Fruit fly (Drosophila melanogaster) whole organism, embryonic: ENCODE measurements around the gene CG33120.

Experiments used
- Asciz ChIP-seq: fragments of 200-800 bp; sonication (Bioruptor generic); optimal IDR thresholded peaks from 2 replicates; lab custom pipeline; 2017; ENCODE audit warnings: missing biosample characterization, mild to moderate bottlenecking, missing genetic modification characterization, missing genetic modification reagents
- B-H1 ChIP-seq: fragments of 200-800 bp; sonication (Bioruptor generic); IDR thresholded peaks from 3 replicates; pipeline ENCODE4 v1.3.6; 2022; ENCODE audit warnings: missing biosample characterization, missing genetic modification characterization
- C15 ChIP-seq: fragments of 200-800 bp; sonication (Bioruptor generic); IDR thresholded peaks from 3 replicates; pipeline ENCODE4 v1.3.6; 2022; ENCODE audit warnings: missing biosample characterization, missing genetic modification characterization
- CG10366 ChIP-seq: fragments of 200-800 bp; sonication (Bioruptor generic); IDR thresholded peaks from 2 replicates; pipeline ENCODE4 v1.3.6; 2022; ENCODE audit warnings: missing biosample characterization, missing genetic modification characterization
- CG12104 ChIP-seq: fragments of 200-800 bp; sonication (Bioruptor generic); optimal IDR thresholded peaks from 3 replicates; lab custom pipeline; 2016; ENCODE audit warnings: missing biosample characterization, missing genetic modification characterization
- CG31388 ChIP-seq: fragments of 200-800 bp; sonication (Bioruptor generic); optimal IDR thresholded peaks from 2 replicates; lab custom pipeline; 2016; ENCODE audit warnings: missing biosample characterization, missing genetic modification characterization
- CG3163 ChIP-seq: fragments of 200-800 bp; sonication (Bioruptor generic); optimal IDR thresholded peaks from 3 replicates; lab custom pipeline; 2016; ENCODE audit warnings: missing biosample characterization, missing genetic modification characterization
- CG32772 ChIP-seq: fragments of 200-800 bp; sonication (Bioruptor generic); IDR thresholded peaks from 2 replicates; pipeline ENCODE4 v1.3.6; 2022; ENCODE audit warnings: missing biosample characterization, missing genetic modification characterization
- CG34376 ChIP-seq: fragments of 200-800 bp; sonication (Bioruptor generic); optimal IDR thresholded peaks from 2 replicates; lab custom pipeline; 2018; ENCODE audit warnings: missing biosample characterization, mild to moderate bottlenecking, missing genetic modification characterization
- CG4730 ChIP-seq: fragments of 200-800 bp; sonication (Bioruptor generic); IDR thresholded peaks from 2 replicates; pipeline ENCODE4 v1.3.6; 2022; ENCODE audit warnings: missing biosample characterization, missing genetic modification characterization
- CG7987 ChIP-seq: fragments of 200-800 bp; sonication (Bioruptor generic); optimal IDR thresholded peaks from 2 replicates; lab custom pipeline; 2018; ENCODE audit warnings: missing biosample characterization, mild to moderate bottlenecking, missing genetic modification characterization, moderate library complexity
- CG9876 ChIP-seq: fragments of 200-800 bp; sonication (Bioruptor generic); optimal IDR thresholded peaks from 2 replicates; lab custom pipeline; 2016; ENCODE audit warnings: missing biosample characterization, missing genetic modification characterization
- D ChIP-seq, 2 experiments: fragments of 200-800 bp in 1 of 2; fragments of >200 bp in 1 of 2; sonication (Bioruptor generic) in 1 of 2; optimal IDR thresholded peaks; 2 replicates in 1 of 2; 3 replicates in 1 of 2; lab custom pipeline; 2017; ENCODE audit warnings: mild to moderate bottlenecking in 1 of 2, missing biosample characterization in 1 of 2, missing genetic modification characterization in 1 of 2, missing genetic modification reagents in 1 of 2
- Doc2 ChIP-seq: fragments of 200-800 bp; sonication (Bioruptor generic); IDR thresholded peaks from 2 replicates; pipeline ENCODE4 v1.3.6; 2022; ENCODE audit warnings: missing biosample characterization, missing genetic modification characterization
- E2f1 ChIP-seq: fragments of 200-800 bp; sonication (Bioruptor generic); IDR thresholded peaks from 2 replicates; pipeline ENCODE4 v1.3.6; 2022; ENCODE audit warnings: missing biosample characterization, missing genetic modification characterization
- ERR ChIP-seq: fragments of 200-800 bp; sonication (Bioruptor generic); optimal IDR thresholded peaks from 2 replicates; lab custom pipeline; 2016; ENCODE audit warnings: missing biosample characterization, missing genetic modification characterization
- Eip74EF ChIP-seq, 2 experiments: fragments of 200-800 bp in 1 of 2; fragments of >200 bp in 1 of 2; sonication (Bioruptor generic) in 1 of 2; optimal IDR thresholded peaks; 2 replicates each; lab custom pipeline; 2017 to 2019; ENCODE audit warnings: missing biosample characterization in 2 of 2, missing genetic modification characterization in 2 of 2, mild to moderate bottlenecking in 1 of 2, moderate library complexity in 1 of 2
- Fer2 ChIP-seq: fragments of 200-800 bp; sonication (Bioruptor generic); optimal IDR thresholded peaks from 2 replicates; lab custom pipeline; 2018; ENCODE audit warnings: missing biosample characterization, mild to moderate bottlenecking, missing genetic modification characterization, moderate library complexity
- HLH4C ChIP-seq: fragments of 200-800 bp; sonication (Bioruptor generic); IDR thresholded peaks from 3 replicates; pipeline ENCODE4 v1.3.6; 2022; ENCODE audit warnings: missing biosample characterization, missing genetic modification characterization; ENCODE audit not compliant: partially characterized antibody
- Hey ChIP-seq: fragments of 200-800 bp; sonication (Bioruptor generic); optimal IDR thresholded peaks from 3 replicates; lab custom pipeline; 2018; ENCODE audit warnings: missing biosample characterization, mild to moderate bottlenecking, missing genetic modification characterization
- Myb ChIP-seq: fragments of 200-800 bp; sonication (Bioruptor generic); optimal IDR thresholded peaks from 2 replicates; lab custom pipeline; 2016; ENCODE audit warnings: missing biosample characterization, missing genetic modification characterization
- NFAT ChIP-seq: fragments of 200-800 bp; sonication (Bioruptor generic); IDR thresholded peaks from 2 replicates; pipeline ENCODE4 v1.3.6; 2022; ENCODE audit warnings: missing biosample characterization, missing genetic modification characterization
- Nf-YA ChIP-seq: fragments of 200-800 bp; sonication (Bioruptor generic); IDR thresholded peaks from 2 replicates; pipeline ENCODE4 v1.3.6; 2022; ENCODE audit warnings: missing biosample characterization, missing genetic modification characterization
- Oli ChIP-seq: fragments of 200-800 bp; sonication (Bioruptor generic); optimal IDR thresholded peaks from 2 replicates; lab custom pipeline; 2018; ENCODE audit warnings: missing biosample characterization, mild to moderate bottlenecking, missing genetic modification characterization, moderate library complexity
- Sin3A ChIP-seq: fragments of >200 bp; optimal IDR thresholded peaks from 2 replicates; lab custom pipeline; 2018
- Six4 ChIP-seq: fragments of 200-800 bp; sonication (Bioruptor generic); optimal IDR thresholded peaks from 2 replicates; lab custom pipeline; 2016; ENCODE audit warnings: missing biosample characterization, missing genetic modification characterization
- TFAM ChIP-seq: fragments of 200-800 bp; sonication (Bioruptor generic); optimal IDR thresholded peaks from 2 replicates; lab custom pipeline; 2017; ENCODE audit warnings: missing biosample characterization, missing genetic modification characterization, inconsistent platforms
- Tbp ChIP-seq: fragments of >200 bp; optimal IDR thresholded peaks from 2 replicates; lab custom pipeline; 2018; ENCODE audit warnings: missing biosample characterization, missing genetic modification characterization
- Trl ChIP-seq, 3 experiments: fragments of >200 bp in 2 of 3; fragments of 200-800 bp in 1 of 3; sonication (Bioruptor generic) in 1 of 3; optimal IDR thresholded peaks; 2 replicates in 1 of 3; 3 replicates in 2 of 3; lab custom pipeline; 2016 to 2017; ENCODE audit warnings: missing biosample characterization in 1 of 3, missing genetic modification characterization in 1 of 3
- Usf ChIP-seq: fragments of 200-800 bp; sonication (Bioruptor generic); optimal IDR thresholded peaks from 2 replicates; lab custom pipeline; 2017; ENCODE audit warnings: missing genotype, missing biosample characterization, missing genetic modification characterization
- bbx ChIP-seq: fragments of 200-800 bp; sonication (Bioruptor generic); IDR thresholded peaks from 2 replicates; pipeline ENCODE4 v1.3.6; 2022; ENCODE audit warnings: missing biosample characterization, missing genetic modification characterization; ENCODE audit not compliant: partially characterized antibody
- bcd ChIP-seq: fragments of 200-800 bp; sonication (Bioruptor generic); optimal IDR thresholded peaks from 2 replicates; lab custom pipeline; 2017; ENCODE audit warnings: missing biosample characterization, mild to moderate bottlenecking, missing genetic modification characterization
- cas ChIP-seq: fragments of 200-800 bp; sonication (Bioruptor generic); IDR thresholded peaks from 2 replicates; pipeline ENCODE4 v1.3.6; 2022; ENCODE audit warnings: missing biosample characterization, missing genetic modification characterization
- cato ChIP-seq: fragments of 200-800 bp; sonication (Bioruptor generic); optimal IDR thresholded peaks from 2 replicates; lab custom pipeline; 2016; ENCODE audit warnings: missing biosample characterization, missing genetic modification characterization, borderline replicate concordance
- corto ChIP-seq: fragments of 200-800 bp; sonication (Bioruptor generic); optimal IDR thresholded peaks from 2 replicates; lab custom pipeline; 2016; ENCODE audit warnings: missing biosample characterization, mild to moderate bottlenecking, missing genetic modification characterization, moderate library complexity
- da ChIP-seq: fragments of 200-800 bp; sonication (Bioruptor generic); optimal IDR thresholded peaks from 2 replicates; lab custom pipeline; 2016; ENCODE audit warnings: missing biosample characterization, missing genetic modification characterization
- dati ChIP-seq: fragments of 200-800 bp; sonication (Bioruptor generic); IDR thresholded peaks from 2 replicates; pipeline ENCODE4 v1.3.6; 2022; ENCODE audit warnings: missing biosample characterization, missing genetic modification characterization
- dmrt11E ChIP-seq: fragments of 200-800 bp; sonication (Bioruptor generic); optimal IDR thresholded peaks from 3 replicates; lab custom pipeline; 2018; ENCODE audit warnings: missing biosample characterization, mild to moderate bottlenecking, missing genetic modification characterization, moderate library complexity
- exex ChIP-seq: fragments of 200-800 bp; sonication (Bioruptor generic); optimal IDR thresholded peaks from 4 replicates; lab custom pipeline; 2018; ENCODE audit warnings: missing biosample characterization, mild to moderate bottlenecking, missing genetic modification characterization, moderate library complexity
- gce ChIP-seq: fragments of 200-800 bp; sonication (Bioruptor generic); IDR thresholded peaks from 3 replicates; pipeline ENCODE4 v1.3.6; 2022; ENCODE audit warnings: missing biosample characterization, missing genetic modification characterization
- jumu ChIP-seq: fragments of 200-800 bp; sonication (Bioruptor generic); optimal IDR thresholded peaks from 3 replicates; lab custom pipeline; 2016; ENCODE audit warnings: missing biosample characterization, missing genetic modification characterization
- nerfin-2 ChIP-seq: fragments of 200-800 bp; sonication (Bioruptor generic); IDR thresholded peaks from 2 replicates; pipeline ENCODE4 v1.3.6; 2022; ENCODE audit warnings: missing biosample characterization, missing genetic modification characterization; ENCODE audit not compliant: partially characterized antibody
- oc ChIP-seq: fragments of 200-800 bp; sonication (Bioruptor generic); optimal IDR thresholded peaks from 2 replicates; lab custom pipeline; 2018; ENCODE audit warnings: missing biosample characterization, mild to moderate bottlenecking, missing genetic modification characterization, moderate library complexity
- org-1 ChIP-seq: fragments of 200-800 bp; sonication (Bioruptor generic); optimal IDR thresholded peaks from 2 replicates; lab custom pipeline; 2017; ENCODE audit warnings: missing biosample characterization, missing genetic modification characterization
- pfk ChIP-seq: fragments of 200-800 bp; sonication (Bioruptor generic); optimal IDR thresholded peaks from 2 replicates; lab custom pipeline; 2018; ENCODE audit warnings: missing biosample characterization, mild to moderate bottlenecking, missing genetic modification characterization, moderate library complexity
- ranshi ChIP-seq: fragments of 200-800 bp; sonication (Bioruptor generic); IDR thresholded peaks from 2 replicates; pipeline ENCODE4 v1.3.6; 2022; ENCODE audit warnings: missing biosample characterization, missing genetic modification characterization
- tap ChIP-seq: fragments of 200-800 bp; optimal IDR thresholded peaks from 3 replicates; lab custom pipeline; 2019; ENCODE audit warnings: missing biosample characterization, mild to moderate bottlenecking, missing genetic modification characterization, moderate library complexity
- usp ChIP-seq: fragments of >200 bp; optimal IDR thresholded peaks from 2 replicates; lab custom pipeline; 2017; ENCODE audit warnings: missing biosample characterization, missing genetic modification characterization
- vvl ChIP-seq: fragments of 200-800 bp; sonication (Bioruptor generic); IDR thresholded peaks from 2 replicates; pipeline ENCODE4 v1.3.6; 2022; ENCODE audit warnings: missing biosample characterization, missing genetic modification characterization
- wor ChIP-seq: fragments of 200-800 bp; sonication (Bioruptor generic); IDR thresholded peaks from 2 replicates; pipeline ENCODE4 v1.3.6; 2022; ENCODE audit warnings: missing biosample characterization, missing genetic modification characterization

CG33120 gene

DNA sequence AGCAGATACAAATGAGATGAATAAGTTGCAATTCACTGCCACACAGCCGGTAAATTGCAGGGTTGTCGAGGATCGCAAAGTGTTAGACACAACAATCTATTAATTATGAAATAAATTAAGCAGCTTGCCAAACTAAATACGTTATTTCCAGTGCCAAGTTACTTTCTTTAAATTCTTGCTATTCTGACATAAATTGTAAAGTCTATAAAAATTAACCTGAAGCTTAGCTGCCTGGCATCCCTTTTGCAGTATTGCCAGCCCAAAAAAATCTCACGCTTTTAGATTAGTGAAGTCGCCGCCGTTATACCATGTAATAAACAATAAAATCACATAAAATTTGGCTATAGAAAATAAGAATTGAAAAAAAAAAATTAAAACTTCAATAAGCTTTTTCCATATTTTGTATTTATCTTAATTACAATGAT is 13.3 kb upstream of the CG33120 start (continued):
- TF ChIP-seq Myb (GFP tag; lab: Kevin White, UChicago) (peak; percentile 74), vvl (GFP tag; lab: Robert Waterston, UW) (peak; percentile 93), cas (peak; percentile 78), CG10366 (peak; percentile 91), CG34376 (peak; percentile 82), wor (GFP tag; lab: Robert Waterston, UW) (peak; percentile 83), B-H1 (GFP tag; lab: Robert Waterston, UW) (peak; percentile 82), exex (tag; lab: Kevin White, UChicago) (peak; percentile 68), corto (GFP tag; lab: Kevin White, UChicago) (peak; percentile 94), da (GFP tag; lab: Kevin White, UChicago) (peak; percentile 80), gce (GFP tag; lab: Robert Waterston, UW) (peak; percentile 87; the same call in 2 of the 3 replicates), ERR (peak; percentile 54), C15 (peak; percentile 79; the same call in 1 of the 3 replicates), Six4 (GFP tag; lab: Kevin White, UChicago) (peak; percentile 87), E2f1 (peak; percentile 86), org-1 (GFP tag; lab: Kevin White, UChicago) (peak; percentile 83), Tbp (GFP tag; lab: Kevin White, UChicago) (no peak), usp (GFP tag; lab: Kevin White, UChicago) (no peak), CG12104 (peak; percentile 69), D (optimal IDR thresholded peaks at IDR 0.05; lab: Kevin White, UChicago) (no peak), D (GFP tag; optimal IDR thresholded peaks at IDR 0.05; lab: Kevin White, UChicago) (peak; percentile 82), nerfin-2 (GFP tag; lab: Robert Waterston, UW) (no peak), Sin3A (lab: Kevin White, UChicago) (no peak), Oli (tag; lab: Kevin White, UChicago) (peak; percentile 93), jumu (GFP tag; lab: Kevin White, UChicago) (peak; percentile 68), bbx (GFP tag; lab: Robert Waterston, UW) (no peak), Usf (GFP tag; lab: Kevin White, UChicago) (peak; percentile 80), HLH4C (no peak; the same call in 2 of the 3 replicates), dati (GFP tag; lab: Robert Waterston, UW) (peak; percentile 73), ranshi (GFP tag; lab: Robert Waterston, UW) (peak; percentile 87), Hey (tag; lab: Kevin White, UChicago) (peak; percentile 74), pfk (GFP tag; lab: Kevin White, UChicago) (no peak), Asciz (GFP tag; lab: Kevin White, UChicago) (peak; percentile 86), tap (tag; lab: Kevin White, UChicago) (peak; percentile 92), CG31388 (GFP tag; lab: Kevin White, UChicago) (peak; percentile 57), dmrt11E (tag; lab: Kevin White, UChicago) (peak; percentile 80), Trl (optimal IDR thresholded peaks at IDR 0.05; lab: Kevin White, UChicago) (no peak), Trl (GFP tag; optimal IDR thresholded peaks at IDR 0.05; lab: Kevin White, UChicago) (peak; percentile 80), TFAM (GFP tag; lab: Kevin White, UChicago) (peak; percentile 27), CG9876 (GFP tag; lab: Kevin White, UChicago) (peak; percentile 79), CG4730 (GFP tag; lab: Robert Waterston, UW) (peak; percentile 87), bcd (GFP tag; lab: Kevin White, UChicago) (peak; percentile 86), CG7987 (GFP tag; lab: Kevin White, UChicago) (peak; percentile 59), Eip74EF (GFP tag; optimal IDR thresholded peaks at IDR 0.05; lab: Kevin White, UChicago) (no peak), oc (peak; percentile 93), Fer2 (peak; percentile 88), cato (GFP tag; lab: Kevin White, UChicago) (peak; percentile 83), CG32772 (GFP tag; lab: Robert Waterston, UW) (peak; percentile 92), CG3163 (peak; percentile 66), NFAT (GFP tag; lab: Robert Waterston, UW) (peak; percentile 88), Doc2 (GFP tag; lab: Robert Waterston, UW) (peak; percentile 70; the same call in 1 of the 2 replicates), Nf-YA (GFP tag; lab: Robert Waterston, UW) (peak; percentile 91)
